Fruit fly (Drosophila melanogaster) whole organism, embryonic: Measurements from ENCODE around the gene sac.

Source experiments
- ATbp ChIP-seq: fragments of 200-800 bp; sonication (Bioruptor generic); optimal IDR thresholded peaks from 2 replicates; lab custom pipeline; 2017; ENCODE audit warnings: missing biosample characterization, mild to moderate bottlenecking, missing genetic modification characterization, missing genetic modification reagents
- Ada2b ChIP-seq: fragments of 200-800 bp; sonication (Bioruptor generic); IDR thresholded peaks from 2 replicates; pipeline ENCODE4 v1.3.6; 2022; ENCODE audit warnings: missing biosample characterization, missing genetic modification characterization
- CG10959 ChIP-seq: fragments of 200-800 bp; sonication (Bioruptor generic); IDR thresholded peaks from 2 replicates; pipeline ENCODE4 v1.3.6; 2022; ENCODE audit warnings: missing biosample characterization, missing genetic modification characterization
- CG11504 ChIP-seq: fragments of 200-800 bp; sonication (Bioruptor generic); optimal IDR thresholded peaks from 3 replicates; lab custom pipeline; 2019; ENCODE audit warnings: missing biosample characterization, mild to moderate bottlenecking, missing genetic modification characterization, moderate library complexity
- CG11696 ChIP-seq: fragments of 200-800 bp; sonication (Bioruptor generic); IDR thresholded peaks from 2 replicates; pipeline ENCODE4 v1.3.6; 2022; ENCODE audit warnings: missing biosample characterization, missing genetic modification characterization
- CG12391 ChIP-seq: fragments of 200-800 bp; sonication (Bioruptor generic); optimal IDR thresholded peaks from 3 replicates; lab custom pipeline; 2018; ENCODE audit warnings: missing biosample characterization, mild to moderate bottlenecking, missing genetic modification characterization, moderate library complexity
- CG12659 ChIP-seq: fragments of 200-800 bp; sonication (Bioruptor generic); optimal IDR thresholded peaks from 3 replicates; lab custom pipeline; 2017; ENCODE audit warnings: mild to moderate bottlenecking, missing biosample characterization, missing genetic modification reagents, missing genetic modification characterization
- CG12769 ChIP-seq: fragments of 200-800 bp; sonication (Bioruptor generic); optimal IDR thresholded peaks from 2 replicates; lab custom pipeline; 2019; ENCODE audit warnings: missing biosample characterization, mild to moderate bottlenecking, missing genetic modification characterization, moderate library complexity
- CG1603 ChIP-seq: fragments of 200-800 bp; sonication (Bioruptor generic); optimal IDR thresholded peaks from 2 replicates; lab custom pipeline; 2019; ENCODE audit warnings: missing biosample characterization, mild to moderate bottlenecking, missing genetic modification characterization, moderate library complexity
- CG17359 ChIP-seq: fragments of 200-800 bp; sonication (Bioruptor generic); optimal IDR thresholded peaks from 3 replicates; lab custom pipeline; 2018; ENCODE audit warnings: missing biosample characterization, mild to moderate bottlenecking, missing genetic modification characterization, moderate library complexity
- CG17802 ChIP-seq: fragments of 200-800 bp; sonication (Bioruptor generic); optimal IDR thresholded peaks from 2 replicates; lab custom pipeline; 2018; ENCODE audit warnings: missing biosample characterization, mild to moderate bottlenecking, missing genetic modification characterization, moderate library complexity
- CG17829 ChIP-seq: fragments of 200-800 bp; optimal IDR thresholded peaks from 2 replicates; lab custom pipeline; 2019; ENCODE audit warnings: missing biosample characterization, mild to moderate bottlenecking, missing genetic modification characterization, moderate library complexity
- CG1792 ChIP-seq: fragments of 200-800 bp; sonication (Bioruptor generic); optimal IDR thresholded peaks from 2 replicates; lab custom pipeline; 2016; ENCODE audit warnings: missing biosample characterization, missing genetic modification characterization
- CG1832 ChIP-seq: fragments of 200-800 bp; sonication (Bioruptor generic); optimal IDR thresholded peaks from 2 replicates; lab custom pipeline; 2017; ENCODE audit warnings: missing biosample characterization, mild to moderate bottlenecking, missing genetic modification characterization, inconsistent platforms
- CG2678 ChIP-seq: fragments of 200-800 bp; sonication (Bioruptor generic); optimal IDR thresholded peaks from 3 replicates; lab custom pipeline; 2019; ENCODE audit warnings: missing biosample characterization, mild to moderate bottlenecking, missing genetic modification characterization, moderate library complexity
- CG4730 ChIP-seq: fragments of 200-800 bp; sonication (Bioruptor generic); IDR thresholded peaks from 2 replicates; pipeline ENCODE4 v1.3.6; 2022; ENCODE audit warnings: missing biosample characterization, missing genetic modification characterization
- CG7357 ChIP-seq: fragments of 200-800 bp; sonication (Bioruptor generic); IDR thresholded peaks from 3 replicates; pipeline ENCODE4 v1.3.6; 2022; ENCODE audit warnings: missing biosample characterization, missing genetic modification characterization
- CG7745 ChIP-seq: fragments of 200-800 bp; sonication (Bioruptor generic); optimal IDR thresholded peaks from 2 replicates; lab custom pipeline; 2018; ENCODE audit warnings: missing biosample characterization, mild to moderate bottlenecking, missing genetic modification characterization, moderate library complexity
- CG7963 ChIP-seq: fragments of 200-800 bp; sonication (Bioruptor generic); IDR thresholded peaks from 3 replicates; pipeline ENCODE4 v1.3.6; 2022; ENCODE audit warnings: missing biosample characterization, missing genetic modification characterization; ENCODE audit not compliant: partially characterized antibody
- CG8290 ChIP-seq, 3 experiments: fragments of 200-800 bp; sonication (Bioruptor generic); optimal IDR thresholded peaks; 2 replicates each; lab custom pipeline; 2016 to 2019; ENCODE audit warnings: missing biosample characterization in 3 of 3, missing genetic modification characterization in 3 of 3, mild to moderate bottlenecking in 2 of 3, moderate library complexity in 1 of 3
- Fer1 ChIP-seq: fragments of 200-800 bp; sonication (Bioruptor generic); optimal IDR thresholded peaks from 2 replicates; lab custom pipeline; 2017; ENCODE audit warnings: missing biosample characterization, mild to moderate bottlenecking, missing genetic modification characterization
- H2.0 ChIP-seq: fragments of 200-800 bp; sonication (Bioruptor generic); IDR thresholded peaks from 2 replicates; pipeline ENCODE4 v1.3.6; 2022; ENCODE audit warnings: missing biosample characterization, missing genetic modification characterization
- HLH3B ChIP-seq: fragments of 200-800 bp; sonication (Bioruptor generic); IDR thresholded peaks from 2 replicates; pipeline ENCODE4 v1.3.6; 2022; ENCODE audit warnings: missing biosample characterization, missing genetic modification characterization
- Hmr ChIP-seq: fragments of 200-800 bp; sonication (Bioruptor generic); optimal IDR thresholded peaks from 3 replicates; lab custom pipeline; 2017; ENCODE audit warnings: mild to moderate bottlenecking, missing biosample characterization, missing genetic modification reagents, missing genetic modification characterization
- Lpt ChIP-seq: fragments of >200 bp; optimal IDR thresholded peaks from 2 replicates; lab custom pipeline; 2018; ENCODE audit warnings: missing biosample characterization, missing genetic modification characterization
- NC2α ChIP-seq: fragments of 200-800 bp; sonication (Bioruptor generic); optimal IDR thresholded peaks from 2 replicates; lab custom pipeline; 2016; ENCODE audit warnings: missing biosample characterization, missing genetic modification characterization
- Pdp1 ChIP-seq, 2 experiments: fragments of 200-800 bp; sonication (Bioruptor generic); optimal IDR thresholded peaks; 3 replicates each; lab custom pipeline; 2016; ENCODE audit warnings: missing biosample characterization in 2 of 2, missing genetic modification characterization in 2 of 2, mild to moderate bottlenecking in 1 of 2, moderate library complexity in 1 of 2
- Scr ChIP-seq: fragments of 200-800 bp; sonication (Bioruptor generic); IDR thresholded peaks from 2 replicates; pipeline ENCODE4 v1.3.6; 2022; ENCODE audit warnings: missing biosample characterization, missing genetic modification characterization; ENCODE audit not compliant: partially characterized antibody
- ac ChIP-seq: fragments of 200-800 bp; sonication (Bioruptor generic); optimal IDR thresholded peaks from 3 replicates; lab custom pipeline; 2017; ENCODE audit warnings: missing biosample characterization, mild to moderate bottlenecking, missing genetic modification characterization
- ara ChIP-seq: fragments of 200-800 bp; sonication (Bioruptor generic); IDR thresholded peaks from 2 replicates; pipeline ENCODE4 v1.3.6; 2022; ENCODE audit warnings: missing biosample characterization, missing genetic modification characterization
- btn ChIP-seq: fragments of 200-800 bp; sonication (Bioruptor generic); optimal IDR thresholded peaks from 2 replicates; lab custom pipeline; 2016; ENCODE audit warnings: missing biosample characterization, missing genetic modification characterization
- chm ChIP-seq: fragments of 200-800 bp; sonication (Bioruptor generic); IDR thresholded peaks from 2 replicates; pipeline ENCODE4 v1.3.6; 2022; ENCODE audit warnings: missing biosample characterization, missing genetic modification characterization
- ems ChIP-seq: fragments of 200-800 bp; sonication (Bioruptor generic); optimal IDR thresholded peaks from 3 replicates; lab custom pipeline; 2016; ENCODE audit warnings: missing biosample characterization, missing genetic modification characterization
- insv ChIP-seq, 2 experiments: fragments of 200-800 bp; sonication (Bioruptor generic); optimal IDR thresholded peaks; 3 replicates each; lab custom pipeline; 2016 to 2018; ENCODE audit warnings: missing biosample characterization in 2 of 2, missing genetic modification characterization in 2 of 2
- ken ChIP-seq: fragments of 200-800 bp; sonication (Bioruptor generic); IDR thresholded peaks from 3 replicates; pipeline ENCODE4 v1.3.6; 2022; ENCODE audit warnings: missing biosample characterization, missing genetic modification characterization
- lilli ChIP-seq: fragments of 200-800 bp; sonication (Bioruptor generic); optimal IDR thresholded peaks from 3 replicates; lab custom pipeline; 2016; ENCODE audit warnings: missing biosample characterization, missing genetic modification characterization
- onecut ChIP-seq: fragments of 200-800 bp; sonication (Bioruptor generic); IDR thresholded peaks from 2 replicates; pipeline ENCODE4 v1.3.6; 2022; ENCODE audit warnings: missing biosample characterization, missing genetic modification characterization
- sima ChIP-seq: fragments of 200-800 bp; sonication (Bioruptor generic); optimal IDR thresholded peaks from 2 replicates; lab custom pipeline; 2016; ENCODE audit warnings: missing biosample characterization, missing genetic modification characterization
- sna ChIP-seq: fragments of 200-800 bp; sonication (Bioruptor generic); IDR thresholded peaks from 2 replicates; pipeline ENCODE4 v1.3.6; 2022; ENCODE audit warnings: missing biosample characterization, missing genetic modification characterization; ENCODE audit not compliant: partially characterized antibody
- tna ChIP-seq: fragments of 200-800 bp; sonication (Bioruptor generic); IDR thresholded peaks from 2 replicates; pipeline ENCODE4 v1.3.6; 2022; ENCODE audit warnings: missing biosample characterization, missing genetic modification characterization; ENCODE audit not compliant: partially characterized antibody
- unpg ChIP-seq: fragments of 200-800 bp; sonication (Bioruptor generic); optimal IDR thresholded peaks from 3 replicates; lab custom pipeline; 2018; ENCODE audit warnings: missing biosample characterization, mild to moderate bottlenecking, missing genetic modification characterization, moderate library complexity
- vnd ChIP-seq: fragments of 200-800 bp; sonication (Bioruptor generic); IDR thresholded peaks from 3 replicates; pipeline ENCODE4 v1.3.6; 2022; ENCODE audit warnings: missing biosample characterization, missing genetic modification characterization; ENCODE audit not compliant: partially characterized antibody

The sac gene

DNA sequence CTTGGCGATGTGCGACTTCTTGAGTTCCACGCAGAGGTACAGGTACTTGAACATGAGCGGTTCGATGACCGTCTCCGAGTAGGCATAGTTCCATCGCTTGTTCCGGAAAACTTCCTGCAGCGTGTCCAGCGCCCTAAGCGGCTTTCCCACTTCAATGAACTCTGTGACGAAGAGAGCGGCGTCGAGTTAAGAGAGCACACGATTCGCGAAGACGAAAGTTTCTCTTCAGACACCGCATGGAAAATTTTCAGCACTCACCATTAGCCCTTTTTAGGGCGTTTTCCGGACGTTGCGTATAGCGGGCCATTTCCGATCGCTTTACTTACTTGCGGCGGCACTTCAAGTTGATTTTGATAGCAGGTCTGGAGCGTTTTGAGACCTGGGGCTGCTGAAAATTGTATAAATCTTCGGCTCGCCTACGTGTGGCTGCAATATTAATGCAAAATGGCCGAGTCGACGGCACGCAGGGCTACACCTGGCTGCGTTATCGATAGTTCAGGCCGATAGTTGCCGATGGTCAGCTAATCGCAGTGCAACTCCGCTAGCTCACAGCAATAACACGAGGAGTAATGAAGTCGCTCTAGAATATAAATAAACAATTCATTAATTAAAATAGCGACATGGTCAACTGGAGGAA, 47.1 kb upstream of the sac start, which contains the start of the genes eIF3a and CG1074 (continued):
- TF ChIP-seq lilli (GFP tag; lab: Kevin White, UChicago), result peak; percentile 79
- peak; percentile 69 for TF ChIP-seq CG1792 (GFP tag; lab: Kevin White, UChicago)
- peak; percentile 62 for TF ChIP-seq CG17359 (tag; lab: Kevin White, UChicago)
- peak; percentile 67 for TF ChIP-seq CG11696 (GFP tag; lab: Robert Waterston, UW)
- TF ChIP-seq vnd, result peak; percentile 96
- TF ChIP-seq NC2α (GFP tag; lab: Kevin White, UChicago), result peak; percentile 54
- no peak for TF ChIP-seq CG11504 (tag; lab: Kevin White, UChicago)
- peak; percentile 66 for TF ChIP-seq CG12391 (tag; lab: Kevin White, UChicago)
- TF ChIP-seq CG8290 (GFP tag; optimal IDR thresholded peaks at IDR 0.05; lab: Kevin White, UChicago), result peak; percentile 6
- peak; percentile 69 to 89 for TF ChIP-seq CG8290 (tag; optimal IDR thresholded peaks at IDR 0.05; lab: Kevin White, UChicago)
- no peak for TF ChIP-seq Hmr
- TF ChIP-seq H2.0 (GFP tag; lab: Robert Waterston, UW), result peak; percentile 31; the same call in 1 of the 2 replicates
- TF ChIP-seq CG12659, result peak; percentile 95
- TF ChIP-seq CG7963 (GFP tag; lab: Robert Waterston, UW), result peak; percentile 98
- peak; percentile 97 for TF ChIP-seq Scr (GFP tag; lab: Robert Waterston, UW)
- TF ChIP-seq CG1603, result peak; percentile 91
- peak; percentile 15 for TF ChIP-seq CG7745 (tag; lab: Kevin White, UChicago)
- TF ChIP-seq onecut (GFP tag; lab: Robert Waterston, UW), result peak; percentile 65
- TF ChIP-seq HLH3B (GFP tag; lab: Robert Waterston, UW), result no peak
- peak; percentile 48 for TF ChIP-seq Ada2b
- peak; percentile 45; the same call in 1 of the 3 replicates for TF ChIP-seq ken
- peak; percentile 93 for TF ChIP-seq sna (GFP tag; lab: Robert Waterston, UW)
- peak; percentile 38; the same call in 1 of the 2 replicates for TF ChIP-seq CG4730 (GFP tag; lab: Robert Waterston, UW)
- TF ChIP-seq insv (GFP tag; optimal IDR thresholded peaks at IDR 0.05; lab: Kevin White, UChicago), result peak in 1 of 2 experiments; percentile 60
- peak; percentile 47; the same call in 1 of the 2 replicates for TF ChIP-seq ara (GFP tag; lab: Robert Waterston, UW)
- TF ChIP-seq CG17829 (tag; lab: Kevin White, UChicago), result peak; percentile 77
- TF ChIP-seq sima, result peak; percentile 8
- TF ChIP-seq Lpt (GFP tag; lab: Kevin White, UChicago), result no peak
- peak; percentile 52 for TF ChIP-seq CG17802 (tag; lab: Kevin White, UChicago)
- TF ChIP-seq tna (GFP tag; lab: Robert Waterston, UW), result peak; percentile 94
- TF ChIP-seq CG12769, result no peak
- peak; percentile 60 for TF ChIP-seq ac (GFP tag; lab: Kevin White, UChicago)
- TF ChIP-seq unpg (GFP tag; lab: Kevin White, UChicago), result no peak
- peak; percentile 41; the same call in 1 of the 2 replicates for TF ChIP-seq CG10959 (GFP tag; lab: Robert Waterston, UW)
- TF ChIP-seq CG1832 (GFP tag; lab: Kevin White, UChicago), result no peak
- TF ChIP-seq Fer1 (GFP tag; lab: Kevin White, UChicago), result peak; percentile 82
- TF ChIP-seq CG2678 (tag; lab: Kevin White, UChicago), result no peak
- TF ChIP-seq CG7357 (GFP tag; lab: Robert Waterston, UW), result no peak
- TF ChIP-seq ems (GFP tag; lab: Kevin White, UChicago), result peak; percentile 57
- peak; percentile 63 to 72 for TF ChIP-seq Pdp1 (GFP tag; optimal IDR thresholded peaks at IDR 0.05; lab: Kevin White, UChicago)
- peak; percentile 83 for TF ChIP-seq chm (GFP tag; lab: Robert Waterston, UW)
- no peak for TF ChIP-seq ATbp (GFP tag; lab: Kevin White, UChicago)
- TF ChIP-seq btn, result peak; percentile 22
